Fruit fly (Drosophila melanogaster): Measurements from ENCODE around the gene Sgs8.

Sgs8 gene

dm6 chr3L:11550359-11551056 is 41.3 kb upstream of the Sgs8 start (continued):
- TF ChIP-seq CG6654 (GFP tag; optimal IDR thresholded peaks at IDR 0.05): no peak
- TF ChIP-seq CG10979 (tag; optimal IDR thresholded peaks at IDR 0.05): no peak
- TF ChIP-seq Ptx1 (GFP tag; IDR thresholded peaks at IDR 0.05): peak; percentile 18; the same call in 1 of the 2 replicates
- peak; percentile 48 for TF ChIP-seq Vsx1 (GFP tag; optimal IDR thresholded peaks at IDR 0.05)
- peak; percentile 85 for TF ChIP-seq abd-A (tag; optimal IDR thresholded peaks at IDR 0.05)
- peak; percentile 55; the same call in 2 of the 3 replicates for TF ChIP-seq CG11456 (GFP tag; IDR thresholded peaks at IDR 0.05)
- 0 out of 2 replicates have a peak, but pooled peaks have one; percentile 25 for TF ChIP-seq unc-4 (GFP tag; IDR thresholded peaks at IDR 0.05; ENCODE audit: partially characterized antibody)
- no peak for TF ChIP-seq CG8290 (GFP tag; optimal IDR thresholded peaks at IDR 0.05)
- peak in 1 of 2 experiments; percentile 64 for TF ChIP-seq CG8290 (tag; optimal IDR thresholded peaks at IDR 0.05)
- no peak for TF ChIP-seq Opbp (GFP tag; IDR thresholded peaks at IDR 0.05; ENCODE audit: partially characterized antibody)
- peak; percentile 21; the same call in 1 of the 2 replicates for TF ChIP-seq Adf1 (GFP tag; IDR thresholded peaks at IDR 0.05)
- TF ChIP-seq ERR (GFP tag; optimal IDR thresholded peaks at IDR 0.05): peak; percentile 30
- peak; percentile 93 for TF ChIP-seq chinmo (GFP tag; IDR thresholded peaks at IDR 0.05; ENCODE audit: partially characterized antibody)
- TF ChIP-seq CG9932 (GFP tag; IDR thresholded peaks at IDR 0.05): peak; percentile 29; the same call in 1 of the 2 replicates
- peak in 1 of 2 experiments; percentile 49 for TF ChIP-seq Hr78 (GFP tag; optimal IDR thresholded peaks at IDR 0.05)
- no peak for TF ChIP-seq CG1832 (GFP tag; optimal IDR thresholded peaks at IDR 0.05)
- TF ChIP-seq caup (GFP tag; optimal IDR thresholded peaks at IDR 0.05; ENCODE audit: severe bottlenecking): peak; percentile 34
- TF ChIP-seq CG11695 (GFP tag; IDR thresholded peaks at IDR 0.05): peak; percentile 45; the same call in 1 of the 3 replicates
- peak; percentile 26 for TF ChIP-seq sug (tag; optimal IDR thresholded peaks at IDR 0.05)
- 0 out of 3 replicates have a peak, but pooled peaks have one; percentile 20 for TF ChIP-seq CG17361 (GFP tag; IDR thresholded peaks at IDR 0.05)
- peak; percentile 69 for TF ChIP-seq CG12769 (tag; optimal IDR thresholded peaks at IDR 0.05)
- peak; percentile 7; the same call in 1 of the 2 replicates for TF ChIP-seq E2f1 (GFP tag; IDR thresholded peaks at IDR 0.05)
- no peak for TF ChIP-seq wor (GFP tag; IDR thresholded peaks at IDR 0.05)
- TF ChIP-seq Meics (GFP tag; optimal IDR thresholded peaks at IDR 0.05): peak; percentile 23
- TF ChIP-seq CG32772 (GFP tag; IDR thresholded peaks at IDR 0.05): 0 out of 2 replicates have a peak, but pooled peaks have one; percentile 10
- TF ChIP-seq CG8924 (tag; optimal IDR thresholded peaks at IDR 0.05): no peak
- peak; percentile 17; the same call in 1 of the 2 replicates for TF ChIP-seq CG3847 (GFP tag; IDR thresholded peaks at IDR 0.05)
- TF ChIP-seq CG6765 (GFP tag; optimal IDR thresholded peaks at IDR 0.05): peak; percentile 22
- no peak for TF ChIP-seq Dip2 (GFP tag; IDR thresholded peaks at IDR 0.05)
- TF ChIP-seq ftz-f1 (GFP tag; optimal IDR thresholded peaks at IDR 0.05): peak; percentile 75
- TF ChIP-seq dpn (GFP tag; optimal IDR thresholded peaks at IDR 0.05): peak in 1 of 2 experiments; percentile 19
- TF ChIP-seq Dbx (GFP tag; IDR thresholded peaks at IDR 0.05): 0 out of 3 replicates have a peak, but pooled peaks have one; percentile 40
- no peak for TF ChIP-seq PHDP (tag; optimal IDR thresholded peaks at IDR 0.05)
- peak; percentile 12; the same call in 1 of the 3 replicates for TF ChIP-seq dysf (GFP tag; IDR thresholded peaks at IDR 0.05)
- TF ChIP-seq CG13296 (GFP tag; optimal IDR thresholded peaks at IDR 0.05): peak; percentile 8
- peak; percentile 21; the same call in 1 of the 2 replicates for TF ChIP-seq CG32532 (GFP tag; IDR thresholded peaks at IDR 0.05)
- TF ChIP-seq CG1792 (GFP tag; optimal IDR thresholded peaks at IDR 0.05): no peak
- TF ChIP-seq her (GFP tag; optimal IDR thresholded peaks at IDR 0.05): peak; percentile 23
- TF ChIP-seq CG9215 (GFP tag; IDR thresholded peaks at IDR 0.05): no peak
- no peak for TF ChIP-seq CG4707 (GFP tag; optimal IDR thresholded peaks at IDR 0.05)
- TF ChIP-seq mirr (GFP tag; optimal IDR thresholded peaks at IDR 0.05): peak; percentile 68
- peak; percentile 44; the same call in 1 of the 2 replicates for TF ChIP-seq slbo (GFP tag; IDR thresholded peaks at IDR 0.05)
- TF ChIP-seq Rfx (GFP tag; IDR thresholded peaks at IDR 0.05): peak; percentile 59
- TF ChIP-seq kni (GFP tag; optimal IDR thresholded peaks at IDR 0.05): peak; percentile 67
- TF ChIP-seq Hmr (GFP tag; optimal IDR thresholded peaks at IDR 0.05): peak; percentile 46
- TF ChIP-seq Neu2 (GFP tag; optimal IDR thresholded peaks at IDR 0.05; ENCODE audit: borderline replicate concordance): no peak
- peak; percentile 6; the same call in 1 of the 2 replicates for TF ChIP-seq CG13287 (GFP tag; IDR thresholded peaks at IDR 0.05; ENCODE audit: partially characterized antibody)
- no peak for TF ChIP-seq jigr1 (GFP tag; IDR thresholded peaks at IDR 0.05)
